Worm (Caenorhabditis elegans): ENCODE results near the gene hcp-2.

The hcp-2 gene

ce11 chrV:9692109-9692581, 46.5 kb downstream of the hcp-2 start, which contains the start of gene ztf-9 (continued):
- TF ChIP-seq che-1 (tag; optimal IDR thresholded peaks at IDR 0.05) (peak; percentile 39), ztf-16 (tag; optimal IDR thresholded peaks at IDR 0.05) (no peak)

- no peak for TF ChIP-seq K02D7.2 (tag; optimal IDR thresholded peaks at IDR 0.05)
- TF ChIP-seq unc-42 (tag; optimal IDR thresholded peaks at IDR 0.05): no peak
- TF ChIP-seq madf-2 (tag; optimal IDR thresholded peaks at IDR 0.05): no peak
- TF ChIP-seq ceh-9 (tag; optimal IDR thresholded peaks at IDR 0.05): no peak
- no peak for TF ChIP-seq T23F11.4 (GFP tag; optimal IDR thresholded peaks at IDR 0.05)
- no peak for TF ChIP-seq lim-6 (tag; optimal IDR thresholded peaks at IDR 0.05)
- TF ChIP-seq dmd-4 (tag; optimal IDR thresholded peaks at IDR 0.05; ENCODE audit: borderline replicate concordance): no peak
- no peak for TF ChIP-seq ceh-48 (tag; optimal IDR thresholded peaks at IDR 0.05)
- no peak for TF ChIP-seq pqm-1 (tag; optimal IDR thresholded peaks at IDR 0.05)
- no peak for TF ChIP-seq nhr-11 (tag; optimal IDR thresholded peaks at IDR 0.05)
- no peak for TF ChIP-seq ahr-1 (tag; optimal IDR thresholded peaks at IDR 0.05)
- no peak for TF ChIP-seq Y22D7AL.16 (tag; optimal IDR thresholded peaks at IDR 0.05)
These were observed 47.0 kb downstream of the hcp-2 start, which contains the start of gene ZK287.7 for ce11 chrV:9692649-9693112. TSS of gene ZK287.7 (plus strand) at chrV:9693062.

- no peak for TF ChIP-seq sdc-2 (tag; optimal IDR thresholded peaks at IDR 0.05)
- no peak for TF ChIP-seq ceh-2 (tag; optimal IDR thresholded peaks at IDR 0.05)
These were observed 51.1 kb downstream of the hcp-2 start, which contains the start of gene her-1 for ce11 chrV:9696715-9697114. TSS of gene her-1 (plus strand) at chrV:9697015.

- TF ChIP-seq tbx-7 (tag; optimal IDR thresholded peaks at IDR 0.05) (no peak), elt-2 (tag; optimal IDR thresholded peaks at IDR 0.05) (peak; percentile 99), pha-4 (tag; optimal IDR thresholded peaks at IDR 0.05) (no peak)
These were observed 53.6 kb downstream of the hcp-2 start for ce11 chrV:9699216-9699615.

Data from whole organism, late embryonic.